Worm (Caenorhabditis elegans) whole organism, L4 larva: ENCODE results near the gene srh-194.
"Not testable (repeated sequence)": the region's sequence is repeated elsewhere in the genome, so short reads cannot be mapped to it uniquely, and the experiment has no call there.

ENCODE experiments used
- F49E8.2 ChIP-seq: sonication (generic microtip); optimal IDR thresholded peaks from 2 replicates; lab custom pipeline; 2016; ENCODE audit warnings: missing compliant biosample characterization, mild to moderate bottlenecking, missing genetic modification characterization, borderline replicate concordance
- T26A8.4 ChIP-seq: fragments of 200-800 bp; sonication (Bioruptor generic); IDR thresholded peaks from 2 replicates; pipeline ENCODE4 v1.3.6; 2022; ENCODE audit warnings: missing genetic modification characterization, missing compliant biosample characterization
- ZK337.2 ChIP-seq: fragments of 200-800 bp; sonication (Bioruptor generic); IDR thresholded peaks from 2 replicates; pipeline ENCODE4 v1.3.6; 2022; ENCODE audit warnings: missing genetic modification reagents, missing genetic modification characterization, missing compliant biosample characterization
- arid-1 ChIP-seq: fragments of 200-800 bp; sonication (Bioruptor generic); conservative IDR thresholded peaks from 2 replicates; pipeline ENCODE4 v1.3.6; 2022; ENCODE audit warnings: missing genetic modification reagents, missing genetic modification characterization, missing compliant biosample characterization
- ceh-20 ChIP-seq: fragments of 200-800 bp; sonication (Bioruptor generic); IDR thresholded peaks from 2 replicates; pipeline ENCODE4 v1.3.6; 2022; ENCODE audit warnings: missing genetic modification reagents, missing genetic modification characterization, missing compliant biosample characterization
- ces-1 ChIP-seq: fragments of 150-350 bp; sonication (generic microtip); optimal IDR thresholded peaks from 4 replicates; lab custom pipeline; 2014; ENCODE audit warnings: missing biosample characterization, missing genetic modification reagents, missing genetic modification characterization
- daf-12 ChIP-seq: fragments of 150-350 bp; optimal IDR thresholded peaks from 2 replicates; lab custom pipeline; 2014; ENCODE audit warnings: missing biosample characterization, missing genetic modification reagents, missing genetic modification characterization
- daf-16 ChIP-seq, 3 experiments: sonication (generic microtip); optimal IDR thresholded peaks; 2 replicates each; lab custom pipeline; 2016 to 2017; ENCODE audit warnings: missing genetic modification characterization in 3 of 3, missing genetic modification reagents in 3 of 3, mild to moderate bottlenecking in 2 of 3, missing compliant biosample characterization in 2 of 3, missing biosample characterization in 1 of 3, moderate library complexity in 1 of 3
- daf-19 ChIP-seq: fragments of 200-800 bp; sonication (Bioruptor generic); conservative IDR thresholded peaks from 2 replicates; pipeline ENCODE4 v1.3.6; 2022; ENCODE audit warnings: missing genetic modification characterization, missing compliant biosample characterization
- dmd-8 ChIP-seq: fragments of 200-800 bp; sonication (Bioruptor generic); IDR thresholded peaks from 2 replicates; pipeline ENCODE4 v1.3.6; 2022; ENCODE audit warnings: missing genetic modification characterization, missing compliant biosample characterization
- dpl-1 ChIP-seq: fragments of 150-350 bp; optimal IDR thresholded peaks from 2 replicates; lab custom pipeline; 2014; ENCODE audit warnings: missing biosample characterization, missing genetic modification reagents, missing genetic modification characterization
- egl-27 ChIP-seq: sonication (generic microtip); optimal IDR thresholded peaks from 3 replicates; lab custom pipeline; 2017; ENCODE audit warnings: missing biosample characterization, missing genetic modification reagents, missing genetic modification characterization
- fkh-10 ChIP-seq: fragments of 150-350 bp; optimal IDR thresholded peaks from 2 replicates; lab custom pipeline; 2014; ENCODE audit warnings: missing biosample characterization, missing genetic modification reagents, missing genetic modification characterization
- hlh-30 ChIP-seq: sonication (generic microtip); optimal IDR thresholded peaks from 2 replicates; lab custom pipeline; 2017; ENCODE audit warnings: antibody characterized with exemption, mild to moderate bottlenecking, missing genetic modification characterization, missing compliant biosample characterization; ENCODE audit not compliant: insufficient read depth
- jun-1 ChIP-seq: fragments of 150-350 bp; optimal IDR thresholded peaks from 2 replicates; lab custom pipeline; 2014; ENCODE audit warnings: missing biosample characterization, missing genetic modification reagents, missing genetic modification characterization
- lin-38 ChIP-seq: fragments of 200-800 bp; sonication (Bioruptor generic); IDR thresholded peaks from 2 replicates; pipeline ENCODE4 v1.3.6; 2022; ENCODE audit warnings: missing genetic modification reagents, missing genetic modification characterization, missing compliant biosample characterization
- madf-5 ChIP-seq, 2 experiments: fragments of 200-800 bp; sonication (Bioruptor generic); IDR thresholded peaks; 2 replicates each; pipeline ENCODE4 v1.3.6; 2022; ENCODE audit warnings: missing compliant biosample characterization in 2 of 2, missing genetic modification characterization in 2 of 2
- mes-2 ChIP-seq: sonication (generic microtip); optimal IDR thresholded peaks from 2 replicates; lab custom pipeline; 2016; ENCODE audit warnings: missing genotype, mild to moderate bottlenecking, missing genetic modification characterization, missing compliant biosample characterization; ENCODE audit not compliant: poor library complexity, severe bottlenecking
- nhr-11 ChIP-seq: fragments of 150-350 bp; optimal IDR thresholded peaks from 2 replicates; lab custom pipeline; 2014; ENCODE audit warnings: missing biosample characterization, missing genetic modification characterization
- nhr-41 ChIP-seq: fragments of 200-800 bp; sonication (Bioruptor generic); IDR thresholded peaks from 2 replicates; pipeline ENCODE4 v1.3.6; 2022; ENCODE audit warnings: missing genetic modification reagents, missing genetic modification characterization, missing compliant biosample characterization
- nhr-76 ChIP-seq: fragments of 150-350 bp; optimal IDR thresholded peaks from 2 replicates; lab custom pipeline; 2014; ENCODE audit warnings: missing biosample characterization, missing genetic modification characterization
- nhr-77 ChIP-seq: fragments of 150-350 bp; optimal IDR thresholded peaks from 2 replicates; lab custom pipeline; 2014; ENCODE audit warnings: missing biosample characterization, missing genetic modification characterization
- pha-4 ChIP-seq, 2 experiments: fragments of 150-350 bp in 1 of 2; fragments of 200-800 bp in 1 of 2; sonication (Bioruptor generic) in 1 of 2; IDR thresholded peaks in 1 of 2; optimal IDR thresholded peaks in 1 of 2; 2 replicates each; pipeline versions ENCODE4 v1.3.6 to Lab custom; 2014 to 2022; ENCODE audit warnings: missing genetic modification characterization in 2 of 2, missing genetic modification reagents in 2 of 2, missing biosample characterization in 1 of 2, missing compliant biosample characterization in 1 of 2
- sdz-12 ChIP-seq: fragments of 200-800 bp; sonication (Bioruptor generic); optimal IDR thresholded peaks from 2 replicates; lab custom pipeline; 2018; ENCODE audit warnings: mild to moderate bottlenecking, missing genetic modification characterization, missing compliant biosample characterization
- skn-1 ChIP-seq: fragments of 150-350 bp; optimal IDR thresholded peaks from 2 replicates; lab custom pipeline; 2014; ENCODE audit warnings: missing biosample characterization, missing genetic modification characterization
- snpc-1.2 ChIP-seq: fragments of 200-800 bp; sonication (Bioruptor generic); IDR thresholded peaks from 2 replicates; pipeline ENCODE4 v1.3.6; 2022; ENCODE audit warnings: missing genetic modification reagents, missing genetic modification characterization, missing compliant biosample characterization
- spr-3 ChIP-seq: fragments of 200-800 bp; sonication (Bioruptor generic); optimal IDR thresholded peaks from 2 replicates; lab custom pipeline; 2018; ENCODE audit warnings: mild to moderate bottlenecking, missing genetic modification characterization, missing compliant biosample characterization
- vab-7 ChIP-seq: fragments of 200-800 bp; sonication (Bioruptor generic); IDR thresholded peaks from 2 replicates; pipeline ENCODE4 v1.3.6; 2022; ENCODE audit warnings: missing genetic modification reagents, missing genetic modification characterization, missing compliant biosample characterization
- zag-1 ChIP-seq: fragments of 150-350 bp; optimal IDR thresholded peaks from 2 replicates; lab custom pipeline; 2014; ENCODE audit warnings: missing biosample characterization, missing genetic modification characterization
- zip-11 ChIP-seq: fragments of 200-800 bp; sonication (Bioruptor generic); IDR thresholded peaks from 2 replicates; pipeline ENCODE4 v1.3.6; 2022; ENCODE audit warnings: missing genetic modification characterization, missing compliant biosample characterization
- ztf-11 ChIP-seq: fragments of 150-350 bp; optimal IDR thresholded peaks from 2 replicates; lab custom pipeline; 2014; ENCODE audit warnings: missing biosample characterization, missing genetic modification characterization

The srh-194 gene

DNA sequence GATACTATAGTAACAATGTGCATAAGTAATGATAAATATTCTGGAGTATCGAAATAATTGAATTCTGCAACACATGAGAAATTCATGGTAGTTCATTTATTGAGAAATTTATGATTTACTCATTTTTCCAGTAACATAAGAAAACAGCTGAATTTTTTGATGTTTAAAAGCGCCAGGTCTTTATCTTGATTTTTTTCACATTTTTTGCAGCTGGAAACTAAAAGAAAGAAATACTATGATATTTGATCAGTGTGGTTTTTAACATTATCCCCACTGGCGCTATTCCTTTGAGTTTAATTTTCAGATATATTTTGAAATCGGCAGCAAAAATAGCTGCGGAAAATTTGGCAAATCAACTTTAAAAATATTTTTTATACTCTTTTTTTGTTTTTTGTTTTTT, at the start of gene srh-194:
srh-194 (minus strand) TSS at position 101 of the 400 bp plus-strand sequence.
- TF ChIP-seq madf-5 (GFP tag; IDR thresholded peaks at IDR 0.05; lab: Robert Waterston, UW); ces-1; nhr-11 (tag; lab: Kevin White, UChicago): not testable (repeated sequence)

DNA sequence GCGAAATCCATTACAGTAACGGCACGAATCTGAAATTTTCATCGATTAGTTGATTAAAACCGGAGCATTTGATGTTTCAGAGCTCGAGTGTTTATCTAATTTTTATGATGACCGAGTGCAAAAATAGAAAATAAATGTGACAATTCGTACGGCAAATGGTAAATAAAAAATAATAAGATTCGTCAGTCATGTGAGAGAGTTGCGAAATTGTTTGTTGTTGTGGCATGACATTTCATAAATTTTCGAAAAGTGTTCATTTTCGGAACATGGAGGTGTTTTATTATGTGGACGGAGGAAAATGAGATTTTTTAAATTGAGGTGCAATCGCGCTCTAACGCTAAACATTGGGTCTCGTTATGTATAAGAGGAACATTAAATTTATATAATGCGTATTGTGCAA, 48.4 kb upstream of the srh-194 start:
- no peak for TF ChIP-seq T26A8.4 (GFP tag; lab: Robert Waterston, UW)
- TF ChIP-seq arid-1 (GFP tag; lab: Robert Waterston, UW) = no peak
- TF ChIP-seq lin-38 = peak; percentile 42; the same call in 1 of the 2 replicates
- no peak for TF ChIP-seq skn-1 (tag; lab: Kevin White, UChicago)
- TF ChIP-seq daf-16 (GFP tag; optimal IDR thresholded peaks at IDR 0.05; lab: Kevin White, UChicago) = no peak
- TF ChIP-seq daf-16 (tag; optimal IDR thresholded peaks at IDR 0.05; lab: Kevin White, UChicago) = peak; percentile 34
- TF ChIP-seq hlh-30 (tag; lab: Kevin White, UChicago) = peak; percentile 14

ce11 chrV:4341208-4341607, 47.9 kb upstream of the srh-194 start, which contains the start of gene glrx-3:
Gene glrx-3, minus strand, starts transcription at chrV:4341308.
- TF ChIP-seq pha-4 (GFP tag; IDR thresholded peaks at IDR 0.05; lab: Robert Waterston, UW) = no peak
- no peak for TF ChIP-seq pha-4 (tag; optimal IDR thresholded peaks at IDR 0.05; lab: Kevin White, UChicago)
- peak; percentile 37; the same call in 1 of the 2 replicates for TF ChIP-seq lin-38

DNA sequence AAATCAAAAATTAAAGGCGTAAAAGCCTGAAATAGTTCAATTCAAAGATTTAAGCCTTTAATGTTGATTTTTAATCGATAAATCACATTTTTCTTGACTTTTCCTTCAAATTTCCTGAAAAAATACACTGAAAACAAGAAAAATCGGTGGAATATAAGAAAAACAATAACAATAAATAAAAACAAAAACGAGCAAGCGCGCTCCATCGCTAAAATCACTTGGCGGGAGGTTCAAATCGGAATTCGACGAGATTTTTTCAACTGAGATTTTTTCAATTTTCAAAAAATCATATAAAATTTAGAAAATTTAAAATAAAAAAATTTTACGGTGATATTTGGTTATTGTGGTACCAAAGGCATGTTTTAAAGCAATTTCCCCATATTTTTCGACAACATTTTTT, 46.2 kb upstream of the srh-194 start:
- peak; percentile 50 for TF ChIP-seq dpl-1 (GFP tag; lab: Kevin White, UChicago)
- TF ChIP-seq lin-38 = peak; percentile 43
- TF ChIP-seq ztf-11 = no peak
- no peak for TF ChIP-seq nhr-41
- TF ChIP-seq, all 104 proteins: peak for 2

DNA sequence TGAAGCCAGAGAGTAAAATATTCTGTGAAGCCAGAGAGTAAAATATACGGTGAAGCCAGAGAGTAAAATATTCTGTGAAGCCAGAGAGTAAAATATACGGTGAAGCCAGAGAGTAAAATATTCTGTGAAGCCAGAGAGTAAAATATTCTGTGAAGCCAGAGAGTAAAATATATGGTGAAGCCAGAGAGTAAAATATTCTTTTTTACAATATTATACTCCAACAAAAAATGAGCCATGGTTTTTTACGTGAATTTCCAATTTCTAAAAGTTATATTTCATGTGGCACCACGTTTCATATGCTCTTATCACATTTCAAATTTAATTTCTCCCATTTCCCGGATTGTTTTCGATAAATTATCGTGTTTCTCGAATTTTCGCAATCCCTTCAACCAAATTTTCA, 43.1 kb upstream of the srh-194 start, which contains the start of gene irld-1:
irld-1 (plus strand) TSS at position 301 of the 400 bp plus-strand sequence.
- not testable (repeated sequence) for TF ChIP-seq zip-11; jun-1; madf-5 (GFP tag; IDR thresholded peaks at IDR 0.05; lab: Robert Waterston, UW)

DNA sequence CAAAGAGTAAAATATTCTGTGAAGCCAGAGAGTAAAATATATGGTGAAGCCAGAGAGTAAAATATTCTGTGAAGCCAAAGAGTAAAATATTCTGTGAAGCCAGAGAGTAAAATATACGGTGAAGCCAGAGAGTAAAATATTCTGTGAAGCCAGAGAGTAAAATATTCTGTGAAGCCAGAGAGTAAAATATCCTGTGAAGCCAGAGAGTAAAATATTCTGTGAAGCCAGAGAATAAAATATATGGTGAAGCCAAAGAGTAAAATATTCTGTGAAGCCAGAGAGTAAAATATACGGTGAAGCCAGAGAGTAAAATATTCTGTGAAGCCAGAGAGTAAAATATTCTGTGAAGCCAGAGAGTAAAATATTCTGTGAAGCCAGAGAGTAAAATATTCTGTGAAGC, 40.2 kb upstream of the srh-194 start:
- peak in 1 of 2 experiments; percentile 76; a peak in 1 of 4 replicates for TF ChIP-seq madf-5 (GFP tag; IDR thresholded peaks at IDR 0.05; lab: Robert Waterston, UW)

DNA sequence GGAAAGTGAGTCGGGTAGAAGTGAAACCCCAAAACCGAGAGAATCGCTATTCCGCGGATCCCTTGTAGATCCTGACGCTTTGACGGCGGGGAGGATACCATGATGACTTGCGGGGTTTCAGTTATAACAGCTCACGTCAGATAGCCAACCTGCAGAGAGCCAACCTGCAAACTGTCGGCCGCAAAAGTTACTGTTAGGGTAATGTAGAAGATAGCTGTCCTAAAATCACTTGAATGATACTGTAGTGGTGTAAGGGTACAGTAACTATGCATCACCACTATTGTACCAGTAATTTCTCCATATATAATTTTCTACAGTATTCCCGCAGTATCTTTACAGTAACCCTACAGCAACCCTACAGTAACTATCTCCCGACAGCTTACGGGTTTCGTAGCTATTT, 39.1 kb upstream of the srh-194 start, which contains the start of gene oac-12:
oac-12 (minus strand) TSS at position 101 of the 400 bp plus-strand sequence.
- no peak for TF ChIP-seq egl-27
- no peak for TF ChIP-seq ZK337.2
- TF ChIP-seq mes-2 = no peak
- no peak for TF ChIP-seq daf-12
- no peak for TF ChIP-seq zag-1
- no peak for TF ChIP-seq dmd-8 (GFP tag; lab: Robert Waterston, UW)
- TF ChIP-seq nhr-77 (tag; lab: Kevin White, UChicago) = no peak
- TF ChIP-seq daf-19 = no peak
- TF ChIP-seq spr-3 = no peak
- no peak for TF ChIP-seq F49E8.2 (tag; lab: Kevin White, UChicago)
- TF ChIP-seq nhr-76 = no peak
- no peak for TF ChIP-seq ceh-20 (GFP tag; lab: Robert Waterston, UW)
- TF ChIP-seq fkh-10 (GFP tag; lab: Kevin White, UChicago) = no peak
- TF ChIP-seq vab-7 (GFP tag; lab: Robert Waterston, UW) = no peak
- no peak for TF ChIP-seq sdz-12 (GFP tag; lab: Kevin White, UChicago)
- no peak for TF ChIP-seq snpc-1.2 (GFP tag; lab: Robert Waterston, UW)
